Worm (Caenorhabditis elegans) whole organism, L3 larva: Measurements from ENCODE around the gene cyp-14A4.

ENCODE experiments used
- ZK546.5 ChIP-seq: sonication (generic microtip); optimal IDR thresholded peaks from 2 replicates; lab custom pipeline; 2017; ENCODE audit warnings: missing biosample characterization, missing genetic modification characterization
- ama-1 ChIP-seq: fragments of 150-350 bp; optimal IDR thresholded peaks from 2 replicates; lab custom pipeline; 2018
- egl-27 ChIP-seq: sonication (generic microtip); optimal IDR thresholded peaks from 4 replicates; lab custom pipeline; 2017; ENCODE audit warnings: missing biosample characterization, missing genetic modification reagents, missing genetic modification characterization
- elt-3 ChIP-seq, 3 experiments: fragments of 150-350 bp in 1 of 3; sonication (generic microtip) in 2 of 3; optimal IDR thresholded peaks; 2 replicates in 2 of 3; 4 replicates in 1 of 3; lab custom pipeline; 2014 to 2017; ENCODE audit warnings: missing biosample characterization in 3 of 3, missing genetic modification characterization in 3 of 3
- lin-15B ChIP-seq: fragments of 150-350 bp; optimal IDR thresholded peaks from 2 replicates; lab custom pipeline; 2014; ENCODE audit warnings: missing biosample characterization, missing genetic modification characterization
- mdl-1 ChIP-seq: fragments of 150-350 bp; optimal IDR thresholded peaks from 2 replicates; lab custom pipeline; 2014; ENCODE audit warnings: missing biosample characterization, missing genetic modification characterization
- mml-1 ChIP-seq: fragments of 150-350 bp; sonication (generic microtip); optimal IDR thresholded peaks from 3 replicates; lab custom pipeline; 2014; ENCODE audit warnings: missing biosample characterization, missing genetic modification characterization
- nhr-11 ChIP-seq: fragments of 150-350 bp; optimal IDR thresholded peaks from 2 replicates; lab custom pipeline; 2014; ENCODE audit warnings: missing biosample characterization, missing genetic modification characterization
- nhr-77 ChIP-seq: fragments of 150-350 bp; optimal IDR thresholded peaks from 2 replicates; lab custom pipeline; 2014; ENCODE audit warnings: missing biosample characterization, missing genetic modification characterization
- skn-1 ChIP-seq: fragments of 150-350 bp; optimal IDR thresholded peaks from 2 replicates; lab custom pipeline; 2014; ENCODE audit warnings: missing biosample characterization, missing genetic modification characterization
- snpc-4 ChIP-seq: fragments of 150-350 bp; optimal IDR thresholded peaks from 2 replicates; lab custom pipeline; 2014; ENCODE audit warnings: missing biosample characterization, missing genetic modification characterization

DNA sequence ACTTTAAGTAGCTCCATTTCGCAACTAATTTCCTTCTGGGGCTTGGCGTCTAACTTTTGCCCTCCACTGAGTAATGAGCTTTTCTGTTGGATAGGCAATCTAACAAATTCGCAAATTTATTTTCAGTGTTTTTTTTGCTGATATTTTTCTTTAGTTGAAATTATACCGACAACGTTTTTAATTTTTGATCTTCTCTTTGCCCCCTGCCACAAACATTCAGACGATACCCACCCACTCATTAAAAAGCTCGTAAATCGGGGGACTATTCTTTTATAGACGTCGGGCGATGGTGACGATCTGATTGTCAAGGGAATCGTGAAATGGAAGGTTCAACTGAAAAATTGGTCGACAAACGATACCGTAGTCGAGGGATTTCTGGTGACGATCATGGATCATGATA is 39.7 kb upstream of the cyp-14A4 start:
- TF ChIP-seq skn-1 (no peak), mdl-1 (tag; lab: Kevin White, UChicago) (no peak), ZK546.5 (tag; lab: Kevin White, UChicago) (no peak), mml-1 (tag; lab: Kevin White, UChicago) (no peak), nhr-11 (tag; lab: Kevin White, UChicago) (no peak), elt-3 (tag; optimal IDR thresholded peaks at IDR 0.05; lab: Kevin White, UChicago) (no peak), lin-15B (tag; lab: Kevin White, UChicago) (no peak), egl-27 (no peak), nhr-77 (tag; lab: Kevin White, UChicago) (no peak), snpc-4 (tag; lab: Kevin White, UChicago) (no peak), ama-1 (no peak)
